Worm (Caenorhabditis elegans) whole organism, early embryonic: ENCODE results near the gene C14C10.10.

Experiments used
- B0310.2 ChIP-seq: sonication (generic microtip); optimal IDR thresholded peaks from 2 replicates; lab custom pipeline; 2016; ENCODE audit warnings: mild to moderate bottlenecking, missing genetic modification characterization, missing compliant biosample characterization
- F13C5.2 ChIP-seq: sonication (generic microtip); optimal IDR thresholded peaks from 2 replicates; lab custom pipeline; 2017; ENCODE audit warnings: mild to moderate bottlenecking, missing genetic modification characterization, inconsistent platforms, missing compliant biosample characterization
- aly-1 ChIP-seq: sonication (generic microtip); optimal IDR thresholded peaks from 2 replicates; lab custom pipeline; 2016; ENCODE audit warnings: missing genetic modification characterization, missing compliant biosample characterization
- ama-1 ChIP-seq: fragments of 150-350 bp; optimal IDR thresholded peaks from 2 replicates; lab custom pipeline; 2014
- ceh-13 ChIP-seq: fragments of 200-800 bp; sonication (Bioruptor generic); optimal IDR thresholded peaks from 2 replicates; lab custom pipeline; 2018; ENCODE audit warnings: mild to moderate bottlenecking, missing genetic modification characterization, missing compliant biosample characterization
- ceh-36 ChIP-seq: sonication (generic microtip); optimal IDR thresholded peaks from 2 replicates; lab custom pipeline; 2016; ENCODE audit warnings: missing genetic modification characterization, inconsistent platforms, missing compliant biosample characterization
- flt-1 ChIP-seq: fragments of 200-800 bp; sonication (Bioruptor generic); IDR thresholded peaks from 2 replicates; pipeline ENCODE4 v1.3.6; 2022; ENCODE audit warnings: missing genetic modification characterization, missing compliant biosample characterization
- hmbx-1 ChIP-seq: sonication (generic microtip); optimal IDR thresholded peaks from 2 replicates; lab custom pipeline; 2016; ENCODE audit warnings: mild to moderate bottlenecking, missing genetic modification characterization, missing compliant biosample characterization
- hnd-1 ChIP-seq: sonication (generic microtip); optimal IDR thresholded peaks from 2 replicates; lab custom pipeline; 2016; ENCODE audit warnings: missing genetic modification characterization, missing compliant biosample characterization
- sea-1 ChIP-seq: fragments of 200-800 bp; sonication (Bioruptor generic); conservative IDR thresholded peaks from 2 replicates; pipeline ENCODE4 v1.3.6; 2022; ENCODE audit warnings: missing genetic modification characterization, missing compliant biosample characterization
- tbx-11 ChIP-seq: fragments of 200-800 bp; sonication (Bioruptor generic); IDR thresholded peaks from 2 replicates; pipeline ENCODE4 v1.3.6; 2022; ENCODE audit warnings: missing genetic modification characterization, missing compliant biosample characterization
- tbx-37 ChIP-seq: fragments of 200-800 bp; sonication (Bioruptor generic); conservative IDR thresholded peaks from 2 replicates; pipeline ENCODE4 v1.3.6; 2022; ENCODE audit warnings: missing genetic modification reagents, missing genetic modification characterization, missing compliant biosample characterization
- tra-4 ChIP-seq: sonication (generic microtip); optimal IDR thresholded peaks from 2 replicates; lab custom pipeline; 2017; ENCODE audit warnings: missing genetic modification characterization, missing compliant biosample characterization

ce11 chrV:12590601-12591000 lies 8.3 kb downstream of the C14C10.10 start, which contains the start of gene ttr-43:
- TF ChIP-seq ama-1 (lab: Kevin White, UChicago): no peak
- no peak for TF ChIP-seq tra-4 (tag; lab: Kevin White, UChicago)
- no peak for TF ChIP-seq hmbx-1 (tag; lab: Kevin White, UChicago)
- TF ChIP-seq tbx-11: no peak
- TF ChIP-seq F13C5.2 (tag; lab: Kevin White, UChicago): no peak
- no peak for TF ChIP-seq ceh-13
- TF ChIP-seq tbx-37 (GFP tag; lab: Robert Waterston, UW): no peak
- TF ChIP-seq aly-1: no peak
- TF ChIP-seq B0310.2 (tag; lab: Kevin White, UChicago): no peak
- no peak for TF ChIP-seq ceh-36 (tag; lab: Kevin White, UChicago)
- no peak for TF ChIP-seq sea-1 (GFP tag; lab: Robert Waterston, UW)
- no peak for TF ChIP-seq hnd-1 (tag; lab: Kevin White, UChicago)
- TF ChIP-seq flt-1 (GFP tag; lab: Robert Waterston, UW): no peak
